Worm (Caenorhabditis elegans) whole organism, L2 larva: Measurements from ENCODE around the gene trpp-6.
A peak's percentile ranks its signal among the peaks of the same experiment; 100 is the strongest.

Source experiments
- C34F6.9 ChIP-seq: fragments of 150-350 bp; optimal IDR thresholded peaks from 2 replicates; lab custom pipeline; 2014; ENCODE audit warnings: missing biosample characterization, missing genetic modification characterization
- F13H6.1 ChIP-seq: sonication (generic microtip); optimal IDR thresholded peaks from 2 replicates; lab custom pipeline; 2016; ENCODE audit warnings: missing genetic modification characterization, missing compliant biosample characterization
- R02D3.7 ChIP-seq: fragments of 150-350 bp; optimal IDR thresholded peaks from 2 replicates; lab custom pipeline; 2014; ENCODE audit warnings: missing biosample characterization, missing genetic modification characterization
- Y55F3AM.14 ChIP-seq: fragments of 200-800 bp; sonication (Bioruptor generic); optimal IDR thresholded peaks from 2 replicates; lab custom pipeline; 2018; ENCODE audit warnings: mild to moderate bottlenecking, missing genetic modification characterization, missing compliant biosample characterization
- ZK546.5 ChIP-seq: sonication (generic microtip); optimal IDR thresholded peaks from 2 replicates; lab custom pipeline; 2017; ENCODE audit warnings: missing biosample characterization, missing genetic modification characterization
- aly-2 ChIP-seq: fragments of 150-350 bp; optimal IDR thresholded peaks from 2 replicates; lab custom pipeline; 2014; ENCODE audit warnings: missing biosample characterization, missing genetic modification characterization
- ama-1 ChIP-seq: fragments of 150-350 bp; optimal IDR thresholded peaks from 2 replicates; lab custom pipeline; 2018; ENCODE audit warnings: inconsistent platforms
- blmp-1 ChIP-seq: sonication (generic microtip); optimal IDR thresholded peaks from 2 replicates; lab custom pipeline; 2017; ENCODE audit warnings: missing genetic modification characterization, mild to moderate bottlenecking, missing compliant biosample characterization, antibody characterized with exemption, moderate library complexity; ENCODE audit not compliant: insufficient read depth
- ceh-16 ChIP-seq: fragments of 150-350 bp; optimal IDR thresholded peaks from 2 replicates; lab custom pipeline; 2014; ENCODE audit warnings: missing biosample characterization, missing genetic modification characterization
- ceh-82 ChIP-seq: fragments of 150-350 bp; optimal IDR thresholded peaks from 2 replicates; lab custom pipeline; 2014; ENCODE audit warnings: missing biosample characterization, missing genetic modification characterization
- crh-2 ChIP-seq: sonication (generic microtip); optimal IDR thresholded peaks from 2 replicates; lab custom pipeline; 2017; ENCODE audit warnings: missing biosample characterization, missing genetic modification characterization
- egl-27 ChIP-seq: sonication (generic microtip); optimal IDR thresholded peaks from 3 replicates; lab custom pipeline; 2017; ENCODE audit warnings: missing biosample characterization, missing genetic modification reagents, missing genetic modification characterization
- elt-3 ChIP-seq: sonication (generic microtip); optimal IDR thresholded peaks from 2 replicates; lab custom pipeline; 2017; ENCODE audit warnings: missing biosample characterization, missing genetic modification characterization
- fos-1 ChIP-seq: fragments of 150-350 bp; optimal IDR thresholded peaks from 2 replicates; lab custom pipeline; 2014; ENCODE audit warnings: missing biosample characterization, missing genetic modification characterization
- gmeb-1 ChIP-seq: fragments of 150-350 bp; optimal IDR thresholded peaks from 2 replicates; lab custom pipeline; 2014; ENCODE audit warnings: missing biosample characterization, missing genetic modification characterization
- lin-11 ChIP-seq: fragments of 150-350 bp; sonication (generic microtip); optimal IDR thresholded peaks from 2 replicates; lab custom pipeline; 2014; ENCODE audit warnings: missing biosample characterization, missing genetic modification characterization, inconsistent platforms, mixed read lengths
- lin-13 ChIP-seq: fragments of 150-350 bp; optimal IDR thresholded peaks from 2 replicates; lab custom pipeline; 2014; ENCODE audit warnings: missing biosample characterization, missing genetic modification reagents, missing genetic modification characterization
- lsy-2 ChIP-seq, 2 experiments: fragments of 150-350 bp in 1 of 2; sonication (generic microtip) in 1 of 2; optimal IDR thresholded peaks; 2 replicates each; lab custom pipeline; 2014 to 2017; ENCODE audit warnings: missing biosample characterization in 2 of 2, missing genetic modification characterization in 2 of 2
- mab-5 ChIP-seq: fragments of 150-350 bp; optimal IDR thresholded peaks from 2 replicates; lab custom pipeline; 2014; ENCODE audit warnings: missing biosample characterization, missing genetic modification characterization
- mbf-1 ChIP-seq: sonication (generic microtip); optimal IDR thresholded peaks from 2 replicates; lab custom pipeline; 2017; ENCODE audit warnings: missing biosample characterization, missing genetic modification characterization
- mdl-1 ChIP-seq, 2 experiments: fragments of 150-350 bp in 1 of 2; sonication (generic microtip) in 1 of 2; optimal IDR thresholded peaks; 2 replicates each; lab custom pipeline; 2017; ENCODE audit warnings: missing biosample characterization in 2 of 2, missing genetic modification characterization in 2 of 2
- nhr-11 ChIP-seq: fragments of 150-350 bp; optimal IDR thresholded peaks from 2 replicates; lab custom pipeline; 2014; ENCODE audit warnings: missing biosample characterization, missing genetic modification characterization
- nhr-129 ChIP-seq: fragments of 150-350 bp; optimal IDR thresholded peaks from 2 replicates; lab custom pipeline; 2014; ENCODE audit warnings: missing biosample characterization, missing genetic modification characterization
- nhr-21 ChIP-seq: fragments of 150-350 bp; optimal IDR thresholded peaks from 2 replicates; lab custom pipeline; 2014; ENCODE audit warnings: missing biosample characterization, missing genetic modification characterization
- nhr-23 ChIP-seq: fragments of 150-350 bp; optimal IDR thresholded peaks from 2 replicates; lab custom pipeline; 2014; ENCODE audit warnings: missing biosample characterization, missing genetic modification reagents, missing genetic modification characterization
- nhr-25 ChIP-seq: fragments of 150-350 bp; sonication (generic microtip); optimal IDR thresholded peaks from 3 replicates; lab custom pipeline; 2014; ENCODE audit warnings: missing biosample characterization, missing genetic modification characterization
- nhr-6 ChIP-seq: fragments of 150-350 bp; optimal IDR thresholded peaks from 2 replicates; lab custom pipeline; 2014; ENCODE audit warnings: missing biosample characterization, missing genetic modification characterization
- peb-1 ChIP-seq: fragments of 150-350 bp; optimal IDR thresholded peaks from 2 replicates; lab custom pipeline; 2014; ENCODE audit warnings: missing biosample characterization, missing genetic modification characterization
- sem-4 ChIP-seq: fragments of 150-350 bp; optimal IDR thresholded peaks from 2 replicates; lab custom pipeline; 2014; ENCODE audit warnings: missing biosample characterization, missing genetic modification reagents, missing genetic modification characterization
- sma-3 ChIP-seq: sonication (generic microtip); optimal IDR thresholded peaks from 2 replicates; lab custom pipeline; 2016; ENCODE audit warnings: missing genetic modification reagents, missing genetic modification characterization, missing compliant biosample characterization
- sma-9 ChIP-seq, 2 experiments: fragments of 150-350 bp in 1 of 2; sonication (generic microtip) in 1 of 2; optimal IDR thresholded peaks; 2 replicates each; lab custom pipeline; 2014 to 2016; ENCODE audit warnings: missing genetic modification characterization in 2 of 2, mild to moderate bottlenecking in 1 of 2, missing biosample characterization in 1 of 2, missing compliant biosample characterization in 1 of 2, missing genetic modification reagents in 1 of 2, moderate library complexity in 1 of 2
- snpc-4 ChIP-seq: fragments of 150-350 bp; optimal IDR thresholded peaks from 2 replicates; lab custom pipeline; 2014; ENCODE audit warnings: missing biosample characterization, missing genetic modification characterization
- unc-55 ChIP-seq: fragments of 150-350 bp; sonication (generic microtip); optimal IDR thresholded peaks from 3 replicates; lab custom pipeline; 2014; ENCODE audit warnings: missing biosample characterization, missing genetic modification reagents, missing genetic modification characterization
- zag-1 ChIP-seq: fragments of 150-350 bp; optimal IDR thresholded peaks from 2 replicates; lab custom pipeline; 2014; ENCODE audit warnings: missing biosample characterization, missing genetic modification characterization
- ztf-1 ChIP-seq: fragments of 200-800 bp; sonication (Bioruptor generic); conservative IDR thresholded peaks from 2 replicates; pipeline ENCODE4 v1.3.6; 2022; ENCODE audit warnings: missing genetic modification characterization, missing compliant biosample characterization
- ztf-4 ChIP-seq: fragments of 150-350 bp; optimal IDR thresholded peaks from 2 replicates; lab custom pipeline; 2014; ENCODE audit warnings: missing biosample characterization, missing genetic modification characterization

trpp-6 gene

DNA sequence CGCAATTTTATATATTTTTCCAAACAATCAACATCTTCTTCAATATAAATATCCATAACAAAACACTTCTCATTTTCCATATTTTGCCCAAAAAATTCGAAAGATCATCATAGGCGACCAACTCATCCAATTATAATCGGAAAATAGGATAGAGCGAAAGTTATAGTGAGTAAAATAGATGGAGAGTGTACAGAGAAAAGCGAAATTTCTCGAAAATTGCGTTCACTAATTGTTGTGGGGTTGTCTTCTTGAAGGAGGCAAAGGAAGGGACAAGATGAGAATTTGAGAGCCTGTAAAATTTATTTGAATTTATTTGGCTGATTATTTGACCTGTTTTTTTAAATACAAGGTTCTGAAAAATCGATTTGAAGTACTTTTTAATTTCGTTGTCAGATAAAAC lies 43.9 kb downstream of the trpp-6 start:
- peak in 1 of 2 experiments; percentile 17 for TF ChIP-seq lsy-2 (tag; optimal IDR thresholded peaks at IDR 0.05; lab: Kevin White, UChicago)
- TF ChIP-seq blmp-1 (tag; lab: Kevin White, UChicago), result peak; percentile 32
- peak; percentile 55 for TF ChIP-seq nhr-25 (tag; lab: Kevin White, UChicago)
- no peak for TF ChIP-seq mab-5 (tag; lab: Kevin White, UChicago)
- no peak for TF ChIP-seq mbf-1
- TF ChIP-seq, all 48 proteins: peak for 3

DNA sequence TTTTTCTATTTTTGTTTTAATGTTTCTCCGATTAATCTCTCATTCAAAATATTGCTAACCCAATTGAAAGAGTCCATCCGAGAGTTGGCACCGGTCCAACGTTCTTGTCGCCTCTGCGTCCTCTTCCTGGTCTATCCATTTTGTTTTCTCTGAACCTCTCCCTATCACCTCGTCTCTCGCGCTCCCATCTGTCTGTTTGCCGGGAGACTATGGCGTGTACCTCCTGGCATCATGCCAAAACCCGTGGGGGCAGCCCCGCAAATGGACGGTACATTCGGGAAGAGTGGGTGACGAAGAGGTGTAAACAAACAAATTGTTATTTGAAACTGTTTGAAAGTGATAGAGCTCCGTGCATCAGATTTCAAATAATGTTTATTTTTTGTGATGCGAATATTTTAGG lies 44.6 kb downstream of the trpp-6 start, which contains the start of gene T06E8.2:
Gene T06E8.2 (minus strand): TSS at position 139 of the 400 bp plus-strand sequence.
- TF ChIP-seq ceh-82 (tag; lab: Kevin White, UChicago), result no peak
- TF ChIP-seq lsy-2 (tag; optimal IDR thresholded peaks at IDR 0.05; lab: Kevin White, UChicago), result peak in 1 of 2 experiments; percentile 69
- peak; percentile 66 for TF ChIP-seq nhr-129
- TF ChIP-seq nhr-11 (tag; lab: Kevin White, UChicago), result no peak
- TF ChIP-seq F13H6.1 (tag; lab: Kevin White, UChicago), result peak; percentile 85
- no peak for TF ChIP-seq ztf-4 (tag; lab: Kevin White, UChicago)
- TF ChIP-seq sma-3 (GFP tag; lab: Kevin White, UChicago), result peak; percentile 43
- no peak for TF ChIP-seq mbf-1
- TF ChIP-seq ceh-16 (tag; lab: Kevin White, UChicago), result no peak
- peak; percentile 41 for TF ChIP-seq peb-1 (tag; lab: Kevin White, UChicago)
- TF ChIP-seq snpc-4 (tag; lab: Kevin White, UChicago), result peak; percentile 33
- no peak for TF ChIP-seq ama-1 (lab: Kevin White, UChicago)
- TF ChIP-seq egl-27 (tag; lab: Kevin White, UChicago), result peak; percentile 53
- no peak for TF ChIP-seq lin-11
- TF ChIP-seq R02D3.7, result no peak
- no peak for TF ChIP-seq zag-1 (tag; lab: Kevin White, UChicago)
- TF ChIP-seq unc-55 (GFP tag; lab: Kevin White, UChicago), result no peak
- TF ChIP-seq elt-3, result no peak
- TF ChIP-seq nhr-23 (tag; lab: Kevin White, UChicago), result no peak
- TF ChIP-seq nhr-25 (tag; lab: Kevin White, UChicago), result peak; percentile 7
- TF ChIP-seq C34F6.9 (tag; lab: Kevin White, UChicago), result peak; percentile 50
- peak; percentile 84 for TF ChIP-seq sma-9 (GFP tag; optimal IDR thresholded peaks at IDR 0.05; lab: Kevin White, UChicago)
- TF ChIP-seq sma-9 (tag; optimal IDR thresholded peaks at IDR 0.05; lab: Kevin White, UChicago), result no peak
- peak; percentile 27 for TF ChIP-seq sem-4 (tag; lab: Kevin White, UChicago)

DNA sequence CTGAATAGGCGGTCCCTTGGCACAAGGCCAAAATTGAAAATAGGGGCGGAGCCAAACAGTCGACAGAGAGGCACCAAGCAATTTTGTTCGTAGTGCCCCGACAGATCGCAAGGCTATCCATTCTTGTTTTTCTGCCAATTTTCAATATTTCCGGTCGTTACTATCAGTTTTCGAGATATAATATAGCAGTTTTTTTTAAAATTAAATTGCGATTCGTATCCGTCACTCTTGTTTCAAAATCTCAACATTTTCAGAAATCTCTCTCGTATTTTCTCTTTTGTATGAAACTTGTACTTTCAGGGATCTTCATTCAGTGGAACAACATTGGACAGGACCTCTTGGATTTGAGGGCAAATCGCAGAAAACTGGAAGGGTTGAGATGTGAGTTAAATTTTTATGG lies 45.3 kb downstream of the trpp-6 start, which contains the start of gene F57A8.1:
Gene F57A8.1 (plus strand): TSS at position 301 of the 400 bp plus-strand sequence.
- TF ChIP-seq C34F6.9 (tag; lab: Kevin White, UChicago) (no peak), ZK546.5 (tag; lab: Kevin White, UChicago) (no peak), elt-3 (no peak), nhr-25 (tag; lab: Kevin White, UChicago) (no peak), ztf-1 (GFP tag; lab: Robert Waterston, UW) (no peak), peb-1 (tag; lab: Kevin White, UChicago) (no peak), lin-11 (no peak), sem-4 (tag; lab: Kevin White, UChicago) (no peak), gmeb-1 (tag; lab: Kevin White, UChicago) (no peak), mab-5 (tag; lab: Kevin White, UChicago) (no peak), F13H6.1 (tag; lab: Kevin White, UChicago) (no peak), sma-9 (GFP tag; optimal IDR thresholded peaks at IDR 0.05; lab: Kevin White, UChicago) (no peak), sma-9 (tag; optimal IDR thresholded peaks at IDR 0.05; lab: Kevin White, UChicago) (no peak), R02D3.7 (no peak), sma-3 (GFP tag; lab: Kevin White, UChicago) (no peak), Y55F3AM.14 (GFP tag; lab: Kevin White, UChicago) (no peak), unc-55 (GFP tag; lab: Kevin White, UChicago) (no peak), fos-1 (tag; lab: Kevin White, UChicago) (no peak), nhr-21 (no peak)

DNA sequence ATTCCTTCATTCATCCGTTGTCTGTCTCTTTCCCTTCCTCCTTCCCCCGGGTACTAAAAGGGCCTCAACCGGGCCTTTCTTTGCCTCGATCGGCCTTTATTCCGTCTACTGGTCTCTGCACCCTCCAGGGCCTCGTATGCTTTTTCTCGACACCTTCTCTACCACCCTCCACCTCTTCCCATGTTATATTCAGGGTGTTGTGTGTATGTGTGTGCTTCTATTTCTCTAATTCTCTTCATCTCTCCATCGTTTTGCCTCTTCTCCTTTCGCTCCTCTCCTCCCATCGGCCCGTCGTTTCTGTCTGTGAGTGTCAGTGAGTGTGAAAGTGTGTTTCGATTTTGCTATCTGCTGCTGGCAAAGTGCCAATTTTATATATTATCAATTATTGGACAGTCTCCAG lies 48.1 kb downstream of the trpp-6 start:
- TF ChIP-seq ztf-4 (tag; lab: Kevin White, UChicago) (no peak), nhr-129 (peak; percentile 84), nhr-11 (tag; lab: Kevin White, UChicago) (no peak), elt-3 (no peak), mdl-1 (tag; optimal IDR thresholded peaks at IDR 0.05; lab: Kevin White, UChicago) (peak in 1 of 2 experiments; percentile 6), ceh-82 (tag; lab: Kevin White, UChicago) (no peak), sem-4 (tag; lab: Kevin White, UChicago) (peak; percentile 67), snpc-4 (tag; lab: Kevin White, UChicago) (peak; percentile 11), mab-5 (tag; lab: Kevin White, UChicago) (peak; percentile 24), nhr-21 (peak; percentile 11), R02D3.7 (no peak), Y55F3AM.14 (GFP tag; lab: Kevin White, UChicago) (peak; percentile 50), gmeb-1 (tag; lab: Kevin White, UChicago) (peak; percentile 47), blmp-1 (tag; lab: Kevin White, UChicago) (peak; percentile 6), sma-9 (GFP tag; optimal IDR thresholded peaks at IDR 0.05; lab: Kevin White, UChicago) (peak; percentile 81), sma-9 (tag; optimal IDR thresholded peaks at IDR 0.05; lab: Kevin White, UChicago) (no peak), F13H6.1 (tag; lab: Kevin White, UChicago) (peak; percentile 82), aly-2 (tag; lab: Kevin White, UChicago) (no peak), C34F6.9 (tag; lab: Kevin White, UChicago) (peak; percentile 75), sma-3 (GFP tag; lab: Kevin White, UChicago) (peak; percentile 71), lsy-2 (tag; optimal IDR thresholded peaks at IDR 0.05; lab: Kevin White, UChicago) (peak; percentile 19 to 86), egl-27 (tag; lab: Kevin White, UChicago) (peak; percentile 67), nhr-23 (tag; lab: Kevin White, UChicago) (no peak), lin-13 (GFP tag; lab: Kevin White, UChicago) (peak; percentile 34), nhr-25 (tag; lab: Kevin White, UChicago) (peak; percentile 76), crh-2 (tag; lab: Kevin White, UChicago) (peak; percentile 73), ZK546.5 (tag; lab: Kevin White, UChicago) (no peak), nhr-6 (tag; lab: Kevin White, UChicago) (peak; percentile 27), unc-55 (GFP tag; lab: Kevin White, UChicago) (peak; percentile 65), lin-11 (peak; percentile 28), fos-1 (tag; lab: Kevin White, UChicago) (peak; percentile 81)
